Fruit fly (Drosophila melanogaster): Measurements from ENCODE around the gene CG8892.
A peak's percentile ranks its signal among the peaks of the same experiment; 100 is the strongest.

CG8892 gene

DNA sequence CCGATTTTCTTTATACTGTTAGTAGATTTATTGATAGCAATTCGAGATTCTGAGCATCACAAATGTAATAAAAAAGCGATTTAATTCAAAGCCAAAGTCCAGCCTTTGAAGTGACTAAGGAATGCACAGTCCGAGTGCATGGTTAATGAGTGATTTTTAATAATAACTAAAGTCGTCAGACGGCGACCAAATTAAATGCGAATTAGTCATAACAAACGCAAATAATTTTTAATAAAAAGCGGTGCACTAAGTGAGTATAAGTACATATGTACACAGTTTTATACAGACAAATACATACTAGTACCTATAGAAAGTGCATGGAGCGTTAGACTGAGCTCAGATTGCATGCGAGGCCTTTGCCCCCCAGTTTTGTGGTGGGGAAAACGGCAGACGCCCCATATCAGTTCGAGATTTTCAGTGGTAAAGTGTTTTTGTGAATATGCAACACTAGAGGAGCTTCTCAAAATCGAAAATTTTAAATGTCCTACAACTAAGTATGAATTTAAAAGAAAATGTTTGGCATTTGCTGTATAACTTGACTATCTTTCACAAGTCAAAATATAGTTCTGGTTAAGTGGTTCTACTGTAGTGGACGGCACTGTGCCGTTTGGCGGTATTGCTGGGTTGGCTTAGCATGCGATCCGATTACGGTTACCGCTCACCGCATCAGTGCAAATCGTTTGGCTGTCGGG lies 21.5 kb upstream of the CG8892 start:
- no peak for TF ChIP-seq Abd-B (GFP tag; optimal IDR thresholded peaks at IDR 0.05)
- TF ChIP-seq lola (GFP tag; optimal IDR thresholded peaks at IDR 0.05) = no peak
- TF ChIP-seq h (GFP tag; optimal IDR thresholded peaks at IDR 0.05) = peak; percentile 78
- no peak for TF ChIP-seq usp (GFP tag; optimal IDR thresholded peaks at IDR 0.05)
- TF ChIP-seq fru (GFP tag; optimal IDR thresholded peaks at IDR 0.05) = peak; percentile 72
- TF ChIP-seq Vsx2 (GFP tag; optimal IDR thresholded peaks at IDR 0.05; ENCODE audit: partially characterized antibody) = no peak
- no peak for TF ChIP-seq Hr78 (GFP tag; optimal IDR thresholded peaks at IDR 0.05)
- peak in 1 of 2 experiments; percentile 75 for TF ChIP-seq foxo (GFP tag; optimal IDR thresholded peaks at IDR 0.05)
- TF ChIP-seq Dfd (GFP tag; optimal IDR thresholded peaks at IDR 0.05) = no peak
- no peak for TF ChIP-seq CrebA (GFP tag; optimal IDR thresholded peaks at IDR 0.05; ENCODE audit: borderline replicate concordance)
- TF ChIP-seq psq (GFP tag; optimal IDR thresholded peaks at IDR 0.05) = peak; percentile 39
- no peak for TF ChIP-seq dmrt93B (GFP tag; optimal IDR thresholded peaks at IDR 0.05)
- TF ChIP-seq N (GFP tag; optimal IDR thresholded peaks at IDR 0.05) = no peak
- TF ChIP-seq OdsH (GFP tag; optimal IDR thresholded peaks at IDR 0.05) = peak; percentile 81
- TF ChIP-seq jim (GFP tag; optimal IDR thresholded peaks at IDR 0.05) = no peak
- TF ChIP-seq rgr (GFP tag; optimal IDR thresholded peaks at IDR 0.05) = peak; percentile 73
- no peak for TF ChIP-seq Myc (optimal IDR thresholded peaks at IDR 0.05)
- no peak for TF ChIP-seq brk (GFP tag; optimal IDR thresholded peaks at IDR 0.05)
- TF ChIP-seq sv (GFP tag; optimal IDR thresholded peaks at IDR 0.05) = no peak
- peak; percentile 14 for TF ChIP-seq CG32264 (GFP tag; optimal IDR thresholded peaks at IDR 0.05)
- TF ChIP-seq pan (optimal IDR thresholded peaks at IDR 0.05) = no peak
- TF ChIP-seq CG9705 (GFP tag; optimal IDR thresholded peaks at IDR 0.05) = no peak
- TF ChIP-seq sage (GFP tag; optimal IDR thresholded peaks at IDR 0.05) = no peak
- peak; percentile 19 for TF ChIP-seq woc (GFP tag; optimal IDR thresholded peaks at IDR 0.05)
- TF ChIP-seq Rel (GFP tag; optimal IDR thresholded peaks at IDR 0.05) = no peak
- no peak for TF ChIP-seq Rel (tag; optimal IDR thresholded peaks at IDR 0.05)
- TF ChIP-seq GATAd (GFP tag; optimal IDR thresholded peaks at IDR 0.05) = no peak
- no peak for TF ChIP-seq Mio (GFP tag; optimal IDR thresholded peaks at IDR 0.05)
- peak; percentile 17 for TF ChIP-seq Jra (GFP tag; optimal IDR thresholded peaks at IDR 0.05)
- TF ChIP-seq Hr83 (GFP tag; optimal IDR thresholded peaks at IDR 0.05; ENCODE audit: poor library complexity, severe bottlenecking) = no peak
- TF ChIP-seq Hnf4 (GFP tag; optimal IDR thresholded peaks at IDR 0.05) = peak; percentile 61
- TF ChIP-seq Dif (GFP tag; optimal IDR thresholded peaks at IDR 0.05; ENCODE audit: partially characterized antibody) = no peak
- peak; percentile 13 for TF ChIP-seq tai (GFP tag; optimal IDR thresholded peaks at IDR 0.05)
- TF ChIP-seq br (GFP tag; optimal IDR thresholded peaks at IDR 0.05) = peak; percentile 62
- TF ChIP-seq ey (GFP tag; optimal IDR thresholded peaks at IDR 0.05) = peak; percentile 78
- TF ChIP-seq Sp1 (GFP tag; optimal IDR thresholded peaks at IDR 0.05) = peak; percentile 46
- TF ChIP-seq HLH106 (tag; optimal IDR thresholded peaks at IDR 0.05) = no peak
- no peak for TF ChIP-seq dl (GFP tag; optimal IDR thresholded peaks at IDR 0.05; ENCODE audit: insufficient read depth in 1 of 2, partially characterized antibody in 2 of 2)
- no peak for TF ChIP-seq dsf (GFP tag; optimal IDR thresholded peaks at IDR 0.05; ENCODE audit: borderline replicate concordance)

DNA sequence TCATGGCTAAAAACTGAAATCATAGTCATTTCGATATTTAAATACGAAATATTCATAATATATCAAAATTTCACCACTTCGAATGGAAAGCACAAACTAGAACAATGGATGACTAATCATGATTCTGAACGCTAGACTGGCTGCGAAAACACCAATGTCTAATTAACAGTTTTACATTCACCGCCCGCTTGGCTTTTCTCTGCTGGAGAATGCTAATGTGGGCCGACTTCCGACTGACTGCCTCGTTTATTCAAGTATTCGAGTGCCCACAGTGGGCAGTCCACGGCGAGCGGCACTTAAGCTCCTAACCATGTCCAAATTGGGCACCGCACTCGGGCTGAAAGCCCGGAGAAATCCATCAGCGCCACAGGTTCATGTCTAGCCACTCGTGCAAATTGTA lies 20.6 kb upstream of the CG8892 start:
- TF ChIP-seq GATAd (GFP tag; optimal IDR thresholded peaks at IDR 0.05) (no peak), Hr83 (GFP tag; optimal IDR thresholded peaks at IDR 0.05; ENCODE audit: poor library complexity, severe bottlenecking) (no peak), Dfd (GFP tag; optimal IDR thresholded peaks at IDR 0.05) (no peak), woc (GFP tag; optimal IDR thresholded peaks at IDR 0.05) (no peak), Rel (GFP tag; optimal IDR thresholded peaks at IDR 0.05) (no peak), Rel (tag; optimal IDR thresholded peaks at IDR 0.05) (no peak), foxo (GFP tag; optimal IDR thresholded peaks at IDR 0.05) (no peak), Vsx2 (GFP tag; optimal IDR thresholded peaks at IDR 0.05; ENCODE audit: partially characterized antibody) (no peak), brk (GFP tag; optimal IDR thresholded peaks at IDR 0.05) (no peak), h (GFP tag; optimal IDR thresholded peaks at IDR 0.05) (no peak), jim (GFP tag; optimal IDR thresholded peaks at IDR 0.05) (no peak), CrebA (GFP tag; optimal IDR thresholded peaks at IDR 0.05; ENCODE audit: borderline replicate concordance) (no peak), lola (GFP tag; optimal IDR thresholded peaks at IDR 0.05) (no peak), dl (GFP tag; optimal IDR thresholded peaks at IDR 0.05; ENCODE audit: insufficient read depth in 1 of 2, partially characterized antibody in 2 of 2) (no peak), Myc (optimal IDR thresholded peaks at IDR 0.05) (no peak), HLH106 (tag; optimal IDR thresholded peaks at IDR 0.05) (no peak), rgr (GFP tag; optimal IDR thresholded peaks at IDR 0.05) (no peak), Dif (GFP tag; optimal IDR thresholded peaks at IDR 0.05; ENCODE audit: partially characterized antibody) (no peak), Sp1 (GFP tag; optimal IDR thresholded peaks at IDR 0.05) (no peak), Hnf4 (GFP tag; optimal IDR thresholded peaks at IDR 0.05) (no peak)
